Fruit fly (Drosophila melanogaster) whole organism, embryonic: ENCODE measurements around the gene Rbcn-3B.

Source experiments
- B-H1 ChIP-seq: fragments of 200-800 bp; sonication (Bioruptor generic); IDR thresholded peaks from 3 replicates; pipeline ENCODE4 v1.3.6; 2022; ENCODE audit warnings: missing biosample characterization, missing genetic modification characterization
- BEAF-32 ChIP-seq: fragments of 200-800 bp; sonication (Bioruptor generic); optimal IDR thresholded peaks from 3 replicates; lab custom pipeline; 2017; ENCODE audit warnings: missing biosample characterization, missing genetic modification characterization, mild to moderate bottlenecking, moderate library complexity, missing genetic modification reagents
- CG11695 ChIP-seq: fragments of 200-800 bp; sonication (Bioruptor generic); IDR thresholded peaks from 3 replicates; pipeline ENCODE4 v1.3.6; 2022; ENCODE audit warnings: missing biosample characterization, missing genetic modification characterization
- CG13123 ChIP-seq: fragments of 200-800 bp; sonication (Bioruptor generic); optimal IDR thresholded peaks from 2 replicates; lab custom pipeline; 2016; ENCODE audit warnings: missing biosample characterization, missing genetic modification characterization
- CG13894 ChIP-seq: fragments of 200-800 bp; sonication (Bioruptor generic); optimal IDR thresholded peaks from 3 replicates; lab custom pipeline; 2018; ENCODE audit warnings: missing biosample characterization, mild to moderate bottlenecking, missing genetic modification characterization, moderate library complexity
- CG14860 ChIP-seq: fragments of 200-800 bp; sonication (Bioruptor generic); IDR thresholded peaks from 3 replicates; pipeline ENCODE4 v1.3.6; 2022; ENCODE audit warnings: missing biosample characterization, missing genetic modification characterization; ENCODE audit not compliant: partially characterized antibody
- CG15073 ChIP-seq: fragments of 200-800 bp; sonication (Bioruptor generic); optimal IDR thresholded peaks from 2 replicates; lab custom pipeline; 2016; ENCODE audit warnings: missing biosample characterization, missing genetic modification characterization
- CG1529 ChIP-seq: fragments of 200-800 bp; sonication (Bioruptor generic); optimal IDR thresholded peaks from 3 replicates; lab custom pipeline; 2018; ENCODE audit warnings: missing biosample characterization, missing genetic modification characterization
- CG16815 ChIP-seq: fragments of 200-800 bp; sonication (Bioruptor generic); optimal IDR thresholded peaks from 3 replicates; lab custom pipeline; 2017; ENCODE audit warnings: missing biosample characterization, mild to moderate bottlenecking, missing genetic modification characterization
- CG18011 ChIP-seq: fragments of 200-800 bp; sonication (Bioruptor generic); optimal IDR thresholded peaks from 2 replicates; lab custom pipeline; 2017; ENCODE audit warnings: missing biosample characterization, missing genetic modification characterization, mild to moderate bottlenecking, moderate library complexity, missing genotype
- CG18262 ChIP-seq: fragments of 200-800 bp; optimal IDR thresholded peaks from 3 replicates; lab custom pipeline; 2019; ENCODE audit warnings: missing biosample characterization, mild to moderate bottlenecking, missing genetic modification characterization, moderate library complexity
- CG2712 ChIP-seq: fragments of 200-800 bp; optimal IDR thresholded peaks from 3 replicates; lab custom pipeline; 2019; ENCODE audit warnings: missing biosample characterization, mild to moderate bottlenecking, missing genetic modification characterization, moderate library complexity
- CG6272 ChIP-seq: fragments of 200-800 bp; sonication (Bioruptor generic); IDR thresholded peaks from 2 replicates; pipeline ENCODE4 v1.3.6; 2022; ENCODE audit warnings: missing biosample characterization, missing genetic modification characterization
- CG7372 ChIP-seq: fragments of 200-800 bp; sonication (Bioruptor generic); IDR thresholded peaks from 2 replicates; pipeline ENCODE4 v1.3.6; 2022; ENCODE audit warnings: missing biosample characterization, missing genetic modification characterization
- CG9437 ChIP-seq: fragments of 200-800 bp; sonication (Bioruptor generic); optimal IDR thresholded peaks from 2 replicates; lab custom pipeline; 2018; ENCODE audit warnings: missing biosample characterization, mild to moderate bottlenecking, missing genetic modification characterization
- D ChIP-seq, 2 experiments: fragments of 200-800 bp in 1 of 2; fragments of >200 bp in 1 of 2; sonication (Bioruptor generic) in 1 of 2; optimal IDR thresholded peaks; 2 replicates in 1 of 2; 3 replicates in 1 of 2; lab custom pipeline; 2017; ENCODE audit warnings: mild to moderate bottlenecking in 1 of 2, missing biosample characterization in 1 of 2, missing genetic modification characterization in 1 of 2, missing genetic modification reagents in 1 of 2
- Dad ChIP-seq: fragments of 200-800 bp; sonication (Bioruptor generic); optimal IDR thresholded peaks from 3 replicates; lab custom pipeline; 2016; ENCODE audit warnings: missing biosample characterization, missing genetic modification characterization
- ERR ChIP-seq: fragments of 200-800 bp; sonication (Bioruptor generic); optimal IDR thresholded peaks from 2 replicates; lab custom pipeline; 2016; ENCODE audit warnings: missing biosample characterization, missing genetic modification characterization
- Elba2 ChIP-seq: fragments of 200-800 bp; sonication (Bioruptor generic); optimal IDR thresholded peaks from 3 replicates; lab custom pipeline; 2016; ENCODE audit warnings: missing biosample characterization, missing genetic modification characterization
- Ets65A ChIP-seq: fragments of 200-800 bp; sonication (Bioruptor generic); peaks from one replicate; lab custom pipeline; 2016; ENCODE audit warnings: missing biosample characterization, missing genetic modification characterization
- H15 ChIP-seq: fragments of 200-800 bp; sonication (Bioruptor generic); IDR thresholded peaks from 3 replicates; pipeline ENCODE4 v1.3.6; 2022; ENCODE audit warnings: missing biosample characterization, missing genetic modification characterization
- HLHmδ ChIP-seq: fragments of 200-800 bp; sonication (Bioruptor generic); optimal IDR thresholded peaks from 2 replicates; lab custom pipeline; 2018; ENCODE audit warnings: missing biosample characterization, mild to moderate bottlenecking, missing genetic modification characterization, moderate library complexity
- Hr51 ChIP-seq, 2 experiments: fragments of 200-800 bp; sonication (Bioruptor generic); optimal IDR thresholded peaks; 2 replicates in 1 of 2; 3 replicates in 1 of 2; lab custom pipeline; 2016 to 2018; ENCODE audit warnings: missing biosample characterization in 2 of 2, missing genetic modification characterization in 2 of 2, mild to moderate bottlenecking in 1 of 2, moderate library complexity in 1 of 2
- Lpt ChIP-seq: fragments of >200 bp; optimal IDR thresholded peaks from 2 replicates; lab custom pipeline; 2018; ENCODE audit warnings: missing biosample characterization, missing genetic modification characterization
- Mad ChIP-seq: fragments of 200-800 bp; sonication (Bioruptor generic); optimal IDR thresholded peaks from 2 replicates; lab custom pipeline; 2016; ENCODE audit warnings: missing biosample characterization, missing genetic modification characterization
- Mrtf ChIP-seq: fragments of 200-800 bp; sonication (Bioruptor generic); IDR thresholded peaks from 3 replicates; pipeline ENCODE4 v1.3.6; 2022; ENCODE audit warnings: missing biosample characterization, missing genetic modification characterization
- NK7.1 ChIP-seq: fragments of 200-800 bp; sonication (Bioruptor generic); optimal IDR thresholded peaks from 3 replicates; lab custom pipeline; 2016; ENCODE audit warnings: missing biosample characterization, missing genetic modification characterization
- Ravus ChIP-seq: fragments of 200-800 bp; sonication (Bioruptor generic); IDR thresholded peaks from 2 replicates; pipeline ENCODE4 v1.3.6; 2022; ENCODE audit warnings: missing biosample characterization, missing genetic modification characterization
- Trl ChIP-seq, 3 experiments: fragments of >200 bp in 2 of 3; fragments of 200-800 bp in 1 of 3; sonication (Bioruptor generic) in 1 of 3; optimal IDR thresholded peaks; 2 replicates in 1 of 3; 3 replicates in 2 of 3; lab custom pipeline; 2016 to 2017; ENCODE audit warnings: missing biosample characterization in 1 of 3, missing genetic modification characterization in 1 of 3
- ase ChIP-seq: fragments of 200-800 bp; sonication (Bioruptor generic); IDR thresholded peaks from 3 replicates; pipeline ENCODE4 v1.3.6; 2022; ENCODE audit warnings: missing biosample characterization, missing genetic modification characterization
- bab2 ChIP-seq: fragments of 200-800 bp; sonication (Bioruptor generic); optimal IDR thresholded peaks from 2 replicates; lab custom pipeline; 2016; ENCODE audit warnings: missing biosample characterization, missing genetic modification characterization
- cad ChIP-seq: fragments of >200 bp; optimal IDR thresholded peaks from 2 replicates; lab custom pipeline; 2017; ENCODE audit warnings: missing biosample characterization, missing genetic modification characterization
- crp ChIP-seq, 2 experiments: fragments of 200-800 bp; sonication (Bioruptor generic); optimal IDR thresholded peaks; 2 replicates in 1 of 2; 3 replicates in 1 of 2; lab custom pipeline; 2017; ENCODE audit warnings: missing biosample characterization in 2 of 2, missing genetic modification characterization in 2 of 2, mild to moderate bottlenecking in 1 of 2, moderate library complexity in 1 of 2
- da ChIP-seq: fragments of 200-800 bp; sonication (Bioruptor generic); optimal IDR thresholded peaks from 2 replicates; lab custom pipeline; 2016; ENCODE audit warnings: missing biosample characterization, missing genetic modification characterization
- danr ChIP-seq: fragments of 200-800 bp; sonication (Bioruptor generic); IDR thresholded peaks from 2 replicates; pipeline ENCODE4 v1.3.6; 2022; ENCODE audit warnings: missing biosample characterization, missing genetic modification characterization
- dm ChIP-seq: fragments of 200-800 bp; sonication (Bioruptor generic); optimal IDR thresholded peaks from 3 replicates; lab custom pipeline; 2016; ENCODE audit warnings: missing biosample characterization, missing genetic modification characterization
- ewg ChIP-seq: fragments of 200-800 bp; sonication (Bioruptor generic); optimal IDR thresholded peaks from 3 replicates; lab custom pipeline; 2017; ENCODE audit warnings: mild to moderate bottlenecking, missing biosample characterization, missing genetic modification reagents, missing genetic modification characterization
- ftz-f1 ChIP-seq: fragments of 200-800 bp; sonication (Bioruptor generic); optimal IDR thresholded peaks from 2 replicates; lab custom pipeline; 2016; ENCODE audit warnings: missing biosample characterization, missing genetic modification characterization
- gsb ChIP-seq: fragments of 200-800 bp; sonication (Bioruptor generic); IDR thresholded peaks from 2 replicates; pipeline ENCODE4 v1.3.6; 2022; ENCODE audit warnings: missing biosample characterization, missing genetic modification characterization
- her ChIP-seq: fragments of 200-800 bp; sonication (Bioruptor generic); optimal IDR thresholded peaks from 2 replicates; lab custom pipeline; 2016; ENCODE audit warnings: missing biosample characterization, missing genetic modification characterization
- jigr1 ChIP-seq: fragments of 200-800 bp; sonication (Bioruptor generic); IDR thresholded peaks from 3 replicates; pipeline ENCODE4 v1.3.6; 2022; ENCODE audit warnings: missing biosample characterization, missing genetic modification characterization
- odd ChIP-seq: fragments of 200-800 bp; sonication (Bioruptor generic); optimal IDR thresholded peaks from 2 replicates; lab custom pipeline; 2017; ENCODE audit warnings: missing biosample characterization, mild to moderate bottlenecking, missing genetic modification characterization
- pnt ChIP-seq: fragments of 200-800 bp; sonication (Bioruptor generic); optimal IDR thresholded peaks from 3 replicates; lab custom pipeline; 2016; ENCODE audit warnings: missing biosample characterization, missing genetic modification characterization
- prd ChIP-seq, 3 experiments: fragments of >200 bp in 2 of 3; fragments of 200-800 bp in 1 of 3; sonication (Bioruptor generic) in 1 of 3; optimal IDR thresholded peaks in 2 of 3; IDR thresholded peaks in 1 of 3; 2 replicates in 2 of 3; 3 replicates in 1 of 3; pipeline versions ENCODE4 v1.3.6 to Lab custom; 2017 to 2022; ENCODE audit warnings: missing biosample characterization in 1 of 3, missing genetic modification characterization in 1 of 3
- run ChIP-seq: fragments of 200-800 bp; sonication (Bioruptor generic); optimal IDR thresholded peaks from 3 replicates; lab custom pipeline; 2018; ENCODE audit warnings: missing biosample characterization, mild to moderate bottlenecking, missing genetic modification characterization
- salm ChIP-seq: fragments of 200-800 bp; sonication (Bioruptor generic); optimal IDR thresholded peaks from 2 replicates; lab custom pipeline; 2018; ENCODE audit warnings: missing biosample characterization, mild to moderate bottlenecking, missing genetic modification characterization
- tap ChIP-seq: fragments of 200-800 bp; optimal IDR thresholded peaks from 3 replicates; lab custom pipeline; 2019; ENCODE audit warnings: missing biosample characterization, mild to moderate bottlenecking, missing genetic modification characterization, moderate library complexity
- wdn ChIP-seq: fragments of 200-800 bp; sonication (Bioruptor generic); IDR thresholded peaks from 2 replicates; pipeline ENCODE4 v1.3.6; 2022; ENCODE audit warnings: missing biosample characterization, missing genetic modification characterization
- zen ChIP-seq: fragments of 200-800 bp; sonication (Bioruptor generic); optimal IDR thresholded peaks from 3 replicates; lab custom pipeline; 2018; ENCODE audit warnings: missing biosample characterization, mild to moderate bottlenecking, missing genetic modification characterization, moderate library complexity

The Rbcn-3B gene

dm6 chrX:1963591-1964216 is 55.0 kb downstream of the Rbcn-3B start (continued):
- no peak for TF ChIP-seq CG14860 (GFP tag; lab: Robert Waterston, UW)
- peak; percentile 95 for TF ChIP-seq CG7372 (GFP tag; lab: Robert Waterston, UW)
- peak; percentile 82 for TF ChIP-seq CG16815 (GFP tag; lab: Kevin White, UChicago)
- peak; percentile 92 for TF ChIP-seq CG6272 (GFP tag; lab: Robert Waterston, UW)
- TF ChIP-seq D (optimal IDR thresholded peaks at IDR 0.05; lab: Kevin White, UChicago): no peak
- TF ChIP-seq D (GFP tag; optimal IDR thresholded peaks at IDR 0.05; lab: Kevin White, UChicago): peak; percentile 93
- TF ChIP-seq Hr51 (GFP tag; optimal IDR thresholded peaks at IDR 0.05; lab: Kevin White, UChicago): peak; percentile 89 to 95
- peak; percentile 88 for TF ChIP-seq her
- peak; percentile 87 for TF ChIP-seq Dad (GFP tag; lab: Kevin White, UChicago)
- TF ChIP-seq B-H1: peak; percentile 94
- peak; percentile 91 for TF ChIP-seq ERR
- peak; percentile 92 for TF ChIP-seq jigr1
- peak; percentile 53 for TF ChIP-seq ftz-f1 (GFP tag; lab: Kevin White, UChicago)
- TF ChIP-seq wdn (GFP tag; lab: Robert Waterston, UW): peak; percentile 82
- TF ChIP-seq H15: peak; percentile 95
- peak; percentile 87 for TF ChIP-seq CG9437 (GFP tag; lab: Kevin White, UChicago)
- TF ChIP-seq tap: peak; percentile 91
- TF ChIP-seq ase: peak; percentile 97
- peak; percentile 91 for TF ChIP-seq gsb (GFP tag; lab: Robert Waterston, UW)
- TF ChIP-seq CG18011: peak; percentile 72
- peak; percentile 87 for TF ChIP-seq salm
- peak; percentile 93 for TF ChIP-seq pnt (GFP tag; lab: Kevin White, UChicago)
- TF ChIP-seq Ravus: peak; percentile 83
- peak; percentile 72 for TF ChIP-seq zen (tag; lab: Kevin White, UChicago)
- peak; percentile 92 for TF ChIP-seq danr (GFP tag; lab: Robert Waterston, UW)
- TF ChIP-seq Elba2 (GFP tag; lab: Kevin White, UChicago): no peak
- peak; percentile 81 for TF ChIP-seq dm (GFP tag; lab: Kevin White, UChicago)
- peak; percentile 57 for TF ChIP-seq da (GFP tag; lab: Kevin White, UChicago)
- TF ChIP-seq Mad (GFP tag; lab: Kevin White, UChicago): peak; percentile 91
- TF ChIP-seq prd (optimal IDR thresholded peaks at IDR 0.05; lab: Kevin White, UChicago): no peak
- peak; percentile 96 for TF ChIP-seq prd (GFP tag; IDR thresholded peaks at IDR 0.05; lab: Robert Waterston, UW)
- TF ChIP-seq CG15073 (GFP tag; lab: Kevin White, UChicago): peak; percentile 73
- TF ChIP-seq Trl (optimal IDR thresholded peaks at IDR 0.05; lab: Kevin White, UChicago): peak in 1 of 2 experiments; percentile 60
- TF ChIP-seq Trl (GFP tag; optimal IDR thresholded peaks at IDR 0.05; lab: Kevin White, UChicago): peak; percentile 84
- peak; percentile 93 for TF ChIP-seq CG11695
- peak; percentile 91 for TF ChIP-seq odd (GFP tag; lab: Kevin White, UChicago)
- peak; percentile 86 for TF ChIP-seq CG13123 (GFP tag; lab: Kevin White, UChicago)
- peak; percentile 83 for TF ChIP-seq run
- peak; percentile 91 for TF ChIP-seq CG2712 (tag; lab: Kevin White, UChicago)
- peak; percentile 91 for TF ChIP-seq CG1529
- no peak for TF ChIP-seq BEAF-32 (GFP tag; lab: Kevin White, UChicago)
- TF ChIP-seq Mrtf (GFP tag; lab: Robert Waterston, UW): peak; percentile 97
- TF ChIP-seq bab2 (GFP tag; lab: Kevin White, UChicago): peak; percentile 93
- peak; percentile 86 for TF ChIP-seq CG18262 (tag; lab: Kevin White, UChicago)
- TF ChIP-seq CG13894 (tag; lab: Kevin White, UChicago): peak; percentile 85
- peak; percentile 99 for TF ChIP-seq Ets65A
- TF ChIP-seq NK7.1 (GFP tag; lab: Kevin White, UChicago): peak; percentile 85
- TF ChIP-seq Lpt (GFP tag; lab: Kevin White, UChicago): no peak
- peak in 1 of 2 experiments; percentile 69 for TF ChIP-seq crp (GFP tag; optimal IDR thresholded peaks at IDR 0.05; lab: Kevin White, UChicago)
- TF ChIP-seq HLHmδ (GFP tag; lab: Kevin White, UChicago): no peak
- TF ChIP-seq cad (GFP tag; lab: Kevin White, UChicago): no peak
- TF ChIP-seq ewg (GFP tag; lab: Kevin White, UChicago): peak; percentile 92
